Worm (Caenorhabditis elegans): ENCODE results near the gene Y73C8B.9.

ce11 chrV:3200323-3200722 lies 7.0 kb downstream of the Y73C8B.9 start, which contains the start of gene K08D9.4:
- no peak for TF ChIP-seq lin-39 (tag; optimal IDR thresholded peaks at IDR 0.05)
- no peak for TF ChIP-seq lin-15B (tag; optimal IDR thresholded peaks at IDR 0.05)
- no peak for TF ChIP-seq jun-1 (tag; optimal IDR thresholded peaks at IDR 0.05)
